Worm (Caenorhabditis elegans) whole organism, L4/young adult: ENCODE results near the gene C18H7.4.

Experiments used
- dao-5 ChIP-seq: sonication (generic microtip); optimal IDR thresholded peaks from 2 replicates; lab custom pipeline; 2016; ENCODE audit warnings: missing genotype, missing genetic modification characterization, moderate library complexity, missing compliant biosample characterization
- him-1 ChIP-seq: sonication (generic microtip); optimal IDR thresholded peaks from 2 replicates; lab custom pipeline; 2016; ENCODE audit warnings: missing genotype, missing genetic modification reagents, missing genetic modification characterization, missing compliant biosample characterization

DNA sequence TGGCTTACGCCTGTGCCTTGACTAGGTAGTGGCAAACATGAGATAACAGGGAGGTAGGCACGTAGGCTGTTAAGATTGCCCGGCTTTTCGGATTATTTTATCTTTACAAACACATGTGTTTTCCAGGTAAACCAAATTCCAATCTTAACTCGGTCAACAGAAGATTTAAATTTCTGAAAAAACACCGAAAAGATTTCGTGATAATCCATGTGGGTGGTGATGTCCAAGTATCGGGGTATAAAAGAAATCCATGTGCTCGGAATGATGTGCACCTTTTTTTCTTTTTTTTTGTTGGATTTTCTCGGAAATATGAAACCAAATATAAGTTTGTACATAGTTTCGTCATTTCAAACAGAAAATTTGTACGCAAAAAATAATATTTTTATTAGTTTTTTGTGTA is 50.4 kb downstream of the C18H7.4 start:
- TF ChIP-seq dao-5 (tag; lab: Kevin White, UChicago) (no peak), him-1 (no peak)
